Worm (Caenorhabditis elegans) whole organism, late embryonic: ENCODE measurements around the gene str-13.

Experiments
- C08G9.2 ChIP-seq: sonication (generic microtip); optimal IDR thresholded peaks from 2 replicates; lab custom pipeline; 2016; ENCODE audit warnings: mild to moderate bottlenecking, missing genetic modification characterization, moderate library complexity, missing compliant biosample characterization
- C38D4.7 ChIP-seq: fragments of 200-800 bp; sonication (Bioruptor generic); optimal IDR thresholded peaks from 2 replicates; lab custom pipeline; 2018; ENCODE audit warnings: mild to moderate bottlenecking, missing genetic modification characterization, moderate library complexity, missing compliant biosample characterization
- K02D7.2 ChIP-seq: sonication (generic microtip); optimal IDR thresholded peaks from 2 replicates; lab custom pipeline; 2017; ENCODE audit warnings: mild to moderate bottlenecking, missing genetic modification characterization, missing compliant biosample characterization
- K09A11.1 ChIP-seq: sonication (generic microtip); optimal IDR thresholded peaks from 2 replicates; lab custom pipeline; 2017; ENCODE audit warnings: antibody characterized with exemption, mild to moderate bottlenecking, missing genetic modification characterization, missing compliant biosample characterization; ENCODE audit not compliant: insufficient read depth
- ahr-1 ChIP-seq: sonication (generic microtip); optimal IDR thresholded peaks from 2 replicates; lab custom pipeline; 2016; ENCODE audit warnings: missing genetic modification characterization, missing compliant biosample characterization
- ceh-14 ChIP-seq: sonication (generic microtip); optimal IDR thresholded peaks from 2 replicates; lab custom pipeline; 2016; ENCODE audit warnings: missing genotype, missing genetic modification characterization, missing compliant biosample characterization
- ceh-18 ChIP-seq: sonication (generic microtip); optimal IDR thresholded peaks from 2 replicates; lab custom pipeline; 2016; ENCODE audit warnings: missing genetic modification characterization, missing compliant biosample characterization
- ceh-19 ChIP-seq: fragments of 200-800 bp; sonication (Bioruptor generic); optimal IDR thresholded peaks from 2 replicates; lab custom pipeline; 2018; ENCODE audit warnings: mild to moderate bottlenecking, missing genetic modification characterization, missing compliant biosample characterization
- ceh-22 ChIP-seq: sonication (generic microtip); optimal IDR thresholded peaks from 2 replicates; lab custom pipeline; 2017; ENCODE audit warnings: missing biosample characterization, missing genetic modification characterization
- ceh-24 ChIP-seq: sonication (generic microtip); optimal IDR thresholded peaks from 2 replicates; lab custom pipeline; 2016; ENCODE audit warnings: mild to moderate bottlenecking, missing genetic modification characterization, missing compliant biosample characterization
- ceh-45 ChIP-seq: fragments of 200-800 bp; sonication (Bioruptor generic); IDR thresholded peaks from 2 replicates; pipeline ENCODE4 v1.3.6; 2022; ENCODE audit warnings: missing genetic modification reagents, missing genetic modification characterization, missing compliant biosample characterization
- che-1 ChIP-seq: sonication (generic microtip); optimal IDR thresholded peaks from 2 replicates; lab custom pipeline; 2016; ENCODE audit warnings: mild to moderate bottlenecking, missing genetic modification characterization, missing compliant biosample characterization
- dve-1 ChIP-seq: sonication (generic microtip); optimal IDR thresholded peaks from 2 replicates; lab custom pipeline; 2017; ENCODE audit warnings: antibody characterized with exemption, mild to moderate bottlenecking, missing genetic modification characterization, missing compliant biosample characterization
- ets-4 ChIP-seq: sonication (generic microtip); optimal IDR thresholded peaks from 2 replicates; lab custom pipeline; 2016; ENCODE audit warnings: missing genetic modification characterization, missing compliant biosample characterization
- eyg-1 ChIP-seq: sonication (generic microtip); optimal IDR thresholded peaks from 2 replicates; lab custom pipeline; 2016; ENCODE audit warnings: missing genotype, missing genetic modification characterization, missing compliant biosample characterization
- fax-1 ChIP-seq: sonication (generic microtip); optimal IDR thresholded peaks from 2 replicates; lab custom pipeline; 2016; ENCODE audit warnings: missing genotype, missing genetic modification characterization, missing compliant biosample characterization
- fkh-6 ChIP-seq: sonication (generic microtip); optimal IDR thresholded peaks from 2 replicates; lab custom pipeline; 2016; ENCODE audit warnings: missing genetic modification characterization, missing compliant biosample characterization
- gmeb-2 ChIP-seq: sonication (generic microtip); optimal IDR thresholded peaks from 2 replicates; lab custom pipeline; 2016; ENCODE audit warnings: missing genetic modification characterization, inconsistent platforms, missing compliant biosample characterization
- hlh-15 ChIP-seq: sonication (generic microtip); optimal IDR thresholded peaks from 2 replicates; lab custom pipeline; 2016; ENCODE audit warnings: missing genetic modification characterization, missing compliant biosample characterization
- hlh-8 ChIP-seq: sonication (generic microtip); optimal IDR thresholded peaks from 2 replicates; lab custom pipeline; 2016; ENCODE audit warnings: missing genotype, missing genetic modification characterization, missing compliant biosample characterization
- lim-6 ChIP-seq: sonication (generic microtip); optimal IDR thresholded peaks from 2 replicates; lab custom pipeline; 2016; ENCODE audit warnings: missing genetic modification characterization, missing compliant biosample characterization
- lin-11 ChIP-seq: fragments of 200-800 bp; sonication (Bioruptor generic); optimal IDR thresholded peaks from 2 replicates; lab custom pipeline; 2018; ENCODE audit warnings: mild to moderate bottlenecking, missing genetic modification characterization, missing compliant biosample characterization
- madf-2 ChIP-seq: sonication (generic microtip); optimal IDR thresholded peaks from 2 replicates; lab custom pipeline; 2017; ENCODE audit warnings: missing genetic modification characterization, missing compliant biosample characterization
- mec-3 ChIP-seq: sonication (generic microtip); optimal IDR thresholded peaks from 2 replicates; lab custom pipeline; 2016; ENCODE audit warnings: borderline replicate concordance, missing genetic modification characterization, missing compliant biosample characterization
- nhr-11 ChIP-seq: fragments of 150-350 bp; optimal IDR thresholded peaks from 2 replicates; lab custom pipeline; 2014; ENCODE audit warnings: missing biosample characterization, missing genetic modification characterization
- nhr-232 ChIP-seq: sonication (generic microtip); optimal IDR thresholded peaks from 2 replicates; lab custom pipeline; 2016; ENCODE audit warnings: missing genetic modification characterization, missing compliant biosample characterization
- odd-2 ChIP-seq: sonication (generic microtip); optimal IDR thresholded peaks from 2 replicates; lab custom pipeline; 2017; ENCODE audit warnings: antibody characterized with exemption, mild to moderate bottlenecking, missing genetic modification characterization, missing compliant biosample characterization
- pag-3 ChIP-seq: sonication (generic microtip); optimal IDR thresholded peaks from 2 replicates; lab custom pipeline; 2016; ENCODE audit warnings: missing compliant biosample characterization, missing genetic modification characterization, borderline replicate concordance
- pax-1 ChIP-seq: fragments of 150-350 bp; optimal IDR thresholded peaks from 2 replicates; lab custom pipeline; 2014; ENCODE audit warnings: missing biosample characterization, missing genetic modification characterization
- pha-4 ChIP-seq: fragments of 150-350 bp; optimal IDR thresholded peaks from 2 replicates; lab custom pipeline; 2018; ENCODE audit warnings: missing biosample characterization, missing genetic modification reagents, missing genetic modification characterization
- pqm-1 ChIP-seq: sonication (generic microtip); optimal IDR thresholded peaks from 2 replicates; lab custom pipeline; 2016; ENCODE audit warnings: missing genetic modification characterization, missing compliant biosample characterization
- pros-1 ChIP-seq: fragments of 150-350 bp; optimal IDR thresholded peaks from 2 replicates; lab custom pipeline; 2014; ENCODE audit warnings: missing biosample characterization, missing genetic modification reagents, missing genetic modification characterization
- ref-2 ChIP-seq: sonication (generic microtip); optimal IDR thresholded peaks from 2 replicates; lab custom pipeline; 2016; ENCODE audit warnings: missing genetic modification characterization, missing compliant biosample characterization
- rnt-1 ChIP-seq: sonication (generic microtip); optimal IDR thresholded peaks from 2 replicates; lab custom pipeline; 2016; ENCODE audit warnings: missing genetic modification characterization, missing compliant biosample characterization
- sdc-2 ChIP-seq: sonication (generic microtip); optimal IDR thresholded peaks from 2 replicates; lab custom pipeline; 2016; ENCODE audit warnings: missing genotype, missing genetic modification characterization, missing compliant biosample characterization
- sox-2 ChIP-seq: fragments of 200-800 bp; sonication (Bioruptor generic); IDR thresholded peaks from 2 replicates; pipeline ENCODE4 v1.3.6; 2022; ENCODE audit warnings: missing genetic modification reagents, missing genetic modification characterization, missing compliant biosample characterization
- sox-4 ChIP-seq: sonication (generic microtip); optimal IDR thresholded peaks from 2 replicates; lab custom pipeline; 2017; ENCODE audit warnings: mild to moderate bottlenecking, missing genetic modification characterization, inconsistent platforms, missing compliant biosample characterization
- syd-9 ChIP-seq: sonication (generic microtip); optimal IDR thresholded peaks from 2 replicates; lab custom pipeline; 2016; ENCODE audit warnings: mild to moderate bottlenecking, missing genetic modification characterization, moderate library complexity, missing compliant biosample characterization
- zip-5 ChIP-seq: sonication (generic microtip); optimal IDR thresholded peaks from 2 replicates; lab custom pipeline; 2016; ENCODE audit warnings: missing genetic modification characterization, missing compliant biosample characterization
- ztf-16 ChIP-seq: sonication (generic microtip); optimal IDR thresholded peaks from 2 replicates; lab custom pipeline; 2017; ENCODE audit warnings: missing genetic modification characterization, missing compliant biosample characterization

Gene str-13

DNA sequence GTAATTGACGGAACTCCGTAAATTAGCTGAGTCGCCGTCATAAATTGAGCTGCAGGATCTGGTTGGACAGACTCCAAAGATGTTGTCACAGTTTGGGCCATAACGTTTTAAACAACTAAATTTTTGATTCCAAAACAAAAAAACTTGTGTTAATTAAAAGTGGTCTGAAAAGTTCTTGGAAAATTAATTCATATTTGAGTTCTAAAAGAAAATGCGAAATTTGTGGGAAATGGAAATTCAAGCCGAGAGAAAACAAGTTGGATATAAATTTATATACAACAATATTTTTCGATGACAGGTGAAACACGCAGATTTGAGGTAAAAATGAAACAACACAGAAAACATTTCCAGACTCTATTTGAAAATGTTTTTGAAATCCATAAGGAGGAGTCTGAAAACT lies 1.8 kb downstream of the str-13 start, which contains the start of gene srg-59:
Gene srg-59, minus strand, starts transcription at position 101 of the 400 bp plus-strand sequence.
- TF ChIP-seq pha-4 (tag; lab: Kevin White, UChicago), result no peak
- no peak for TF ChIP-seq pax-1 (tag; lab: Kevin White, UChicago)
- no peak for TF ChIP-seq ceh-45 (GFP tag; lab: Robert Waterston, UW)
- no peak for TF ChIP-seq pqm-1 (tag; lab: Kevin White, UChicago)
- no peak for TF ChIP-seq C38D4.7 (GFP tag; lab: Kevin White, UChicago)
- TF ChIP-seq fax-1, result no peak
- TF ChIP-seq K02D7.2, result no peak

ce11 chrV:2722555-2722954 lies 4.4 kb downstream of the str-13 start, which contains the start of gene srg-60:
srg-60 (minus strand) TSS chrV:2722655.
- TF ChIP-seq che-1 (tag; lab: Kevin White, UChicago) (no peak), ets-4 (tag; lab: Kevin White, UChicago) (no peak), ceh-14 (tag; lab: Kevin White, UChicago) (no peak), ztf-16 (tag; lab: Kevin White, UChicago) (no peak), ceh-22 (tag; lab: Kevin White, UChicago) (no peak), nhr-11 (tag; lab: Kevin White, UChicago) (no peak), fkh-6 (tag; lab: Kevin White, UChicago) (no peak), sox-2 (GFP tag; lab: Robert Waterston, UW) (no peak), ceh-24 (tag; lab: Kevin White, UChicago) (no peak), ceh-18 (tag; lab: Kevin White, UChicago) (no peak), ceh-45 (GFP tag; lab: Robert Waterston, UW) (no peak), pag-3 (no peak), hlh-15 (tag; lab: Kevin White, UChicago) (no peak), ahr-1 (no peak), K02D7.2 (no peak)

- no peak for TF ChIP-seq odd-2 (tag; lab: Kevin White, UChicago)
- TF ChIP-seq K09A11.1 (tag; lab: Kevin White, UChicago), result no peak
- TF ChIP-seq syd-9, result no peak
- no peak for TF ChIP-seq pag-3
- no peak for TF ChIP-seq che-1 (tag; lab: Kevin White, UChicago)
- TF ChIP-seq nhr-232, result no peak
- TF ChIP-seq eyg-1, result no peak
- TF ChIP-seq lin-11 (tag; lab: Kevin White, UChicago), result no peak
- no peak for TF ChIP-seq rnt-1
- TF ChIP-seq madf-2 (tag; lab: Kevin White, UChicago), result no peak
- TF ChIP-seq sdc-2 (tag; lab: Kevin White, UChicago), result no peak
- no peak for TF ChIP-seq ceh-19 (GFP tag; lab: Kevin White, UChicago)
- TF ChIP-seq fkh-6 (tag; lab: Kevin White, UChicago), result no peak
- no peak for TF ChIP-seq pax-1 (tag; lab: Kevin White, UChicago)
Measured at ce11 chrV:2720763-2721162, 6.2 kb downstream of the str-13 start, which contains the start of gene srt-27. srt-27 (minus strand) TSS chrV:2720863.

ce11 chrV:2718688-2719185 lies 8.3 kb downstream of the str-13 start, which contains the start of gene srt-29:
srt-29 (minus strand) TSS chrV:2719135.
- TF ChIP-seq C08G9.2 (peak; percentile 7), dve-1 (tag; lab: Kevin White, UChicago) (no peak)
- TF ChIP-seq, all 69 proteins: peak for 1

DNA sequence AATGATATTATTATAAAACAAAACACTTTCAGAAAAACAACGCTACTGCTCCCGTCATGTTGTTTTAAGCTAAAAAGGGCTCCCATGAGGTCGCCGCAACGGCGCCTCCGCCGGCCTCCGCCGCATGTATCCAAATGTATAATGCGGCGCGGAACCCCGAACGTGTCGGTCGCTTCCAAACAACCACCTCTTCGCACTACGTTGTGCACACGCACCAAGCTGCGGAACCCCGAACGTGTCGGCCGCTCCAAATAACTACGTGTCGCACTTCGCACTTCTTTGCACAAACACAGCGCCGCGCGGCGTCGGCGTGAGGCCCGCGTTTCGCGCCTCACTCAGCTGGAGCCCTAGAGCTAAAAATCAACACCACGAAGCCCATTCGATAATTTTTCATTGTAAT lies 10.1 kb downstream of the str-13 start:
- TF ChIP-seq mec-3 (tag; lab: Kevin White, UChicago) (no peak), sox-4 (tag; lab: Kevin White, UChicago) (no peak), ref-2 (tag; lab: Kevin White, UChicago) (no peak), K09A11.1 (tag; lab: Kevin White, UChicago) (no peak), hlh-8 (no peak), zip-5 (no peak), pros-1 (tag; lab: Kevin White, UChicago) (no peak), ceh-18 (tag; lab: Kevin White, UChicago) (no peak), che-1 (tag; lab: Kevin White, UChicago) (no peak), lim-6 (tag; lab: Kevin White, UChicago) (no peak), gmeb-2 (tag; lab: Kevin White, UChicago) (no peak)
